Worm (Caenorhabditis elegans) whole organism, midembryonic: ENCODE results near the gene clec-75.

ENCODE experiments used
- T22C8.4 ChIP-seq: fragments of 200-800 bp; sonication (Bioruptor generic); IDR thresholded peaks from 2 replicates; pipeline ENCODE4 v1.3.6; 2022; ENCODE audit warnings: missing genetic modification characterization, missing compliant biosample characterization
- cog-1 ChIP-seq: sonication (generic microtip); optimal IDR thresholded peaks from 2 replicates; lab custom pipeline; 2016; ENCODE audit warnings: missing genetic modification characterization, missing compliant biosample characterization
- flt-1 ChIP-seq: fragments of 200-800 bp; sonication (Bioruptor generic); IDR thresholded peaks from 2 replicates; pipeline ENCODE4 v1.3.6; 2022; ENCODE audit warnings: missing genetic modification characterization, missing compliant biosample characterization
- klf-2 ChIP-seq: fragments of 200-800 bp; sonication (Bioruptor generic); conservative IDR thresholded peaks from 2 replicates; pipeline ENCODE4 v1.3.6; 2022; ENCODE audit warnings: missing genetic modification reagents, missing genetic modification characterization, missing compliant biosample characterization
- med-1 ChIP-seq: sonication (generic microtip); optimal IDR thresholded peaks from 2 replicates; lab custom pipeline; 2017; ENCODE audit warnings: missing genetic modification characterization, mild to moderate bottlenecking, missing compliant biosample characterization, antibody characterized with exemption, missing genetic modification reagents; ENCODE audit not compliant: insufficient read depth
- tab-1 ChIP-seq: fragments of 200-800 bp; sonication (Bioruptor generic); IDR thresholded peaks from 2 replicates; pipeline ENCODE4 v1.3.6; 2022; ENCODE audit warnings: missing genetic modification characterization, missing compliant biosample characterization
- ztf-23 ChIP-seq: fragments of 200-800 bp; sonication (Bioruptor generic); IDR thresholded peaks from 2 replicates; pipeline ENCODE4 v1.3.6; 2022; ENCODE audit warnings: missing genetic modification reagents, missing genetic modification characterization, missing compliant biosample characterization
- ztf-29 ChIP-seq: fragments of 200-800 bp; sonication (Bioruptor generic); IDR thresholded peaks from 2 replicates; pipeline ENCODE4 v1.3.6; 2022; ENCODE audit warnings: missing genetic modification reagents, missing genetic modification characterization, missing compliant biosample characterization

DNA sequence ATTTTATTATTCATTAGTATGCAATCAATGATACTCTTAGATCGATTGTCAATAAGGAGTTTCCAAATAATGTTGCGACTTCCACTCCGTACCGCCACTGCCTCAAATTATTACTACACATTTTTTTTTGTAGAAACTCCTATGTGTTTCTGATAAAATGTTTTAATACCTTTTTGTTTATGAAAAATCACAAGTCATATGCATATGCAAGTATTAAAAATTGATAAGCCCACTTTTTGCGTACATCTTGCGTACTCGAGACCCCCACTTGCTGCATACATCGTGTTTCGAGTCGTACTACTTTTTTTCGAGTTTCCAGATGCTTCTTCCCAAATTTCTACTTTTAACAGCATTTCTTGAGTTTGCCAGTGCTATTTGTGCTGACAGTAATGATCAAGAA is 4.5 kb downstream of the clec-75 start, which contains the start of gene clec-76:
- no peak for TF ChIP-seq flt-1 (GFP tag; lab: Robert Waterston, UW)
- TF ChIP-seq ztf-29: no peak
- no peak for TF ChIP-seq ztf-23 (GFP tag; lab: Robert Waterston, UW)
- TF ChIP-seq cog-1 (tag; lab: Kevin White, UChicago): no peak
- no peak for TF ChIP-seq med-1
- TF ChIP-seq tab-1 (GFP tag; lab: Robert Waterston, UW): no peak
- no peak for TF ChIP-seq klf-2 (GFP tag; lab: Robert Waterston, UW)
- no peak for TF ChIP-seq T22C8.4 (GFP tag; lab: Robert Waterston, UW)
